Fruit fly (Drosophila melanogaster) whole organism, pupa: ENCODE results near the gene CG15456.
A peak's percentile ranks its signal among the peaks of the same experiment; 100 is the strongest.
"Not testable (repeated sequence)": the region's sequence is repeated elsewhere in the genome, so short reads cannot be mapped to it uniquely, and the experiment has no call there.

Experiments
- CG10348 ChIP-seq: fragments of 200-800 bp; sonication (Bioruptor generic); IDR thresholded peaks from 2 replicates; pipeline ENCODE4 v1.3.6; 2022; ENCODE audit warnings: missing biosample characterization, missing genetic modification characterization
- CG12605 ChIP-seq: fragments of 200-800 bp; sonication (Bioruptor generic); IDR thresholded peaks from 2 replicates; pipeline ENCODE4 v1.3.6; 2022; ENCODE audit warnings: missing biosample characterization, missing genetic modification characterization
- CG13204 ChIP-seq: fragments of 200-800 bp; sonication (Bioruptor generic); optimal IDR thresholded peaks from 2 replicates; lab custom pipeline; 2018; ENCODE audit warnings: missing biosample characterization, mild to moderate bottlenecking, missing genetic modification characterization, moderate library complexity
- CG14655 ChIP-seq: fragments of 200-800 bp; sonication (Bioruptor generic); optimal IDR thresholded peaks from 3 replicates; lab custom pipeline; 2017; ENCODE audit warnings: mild to moderate bottlenecking, missing biosample characterization, missing genetic modification reagents, missing genetic modification characterization
- CG15710 ChIP-seq: fragments of 200-800 bp; sonication (Bioruptor generic); optimal IDR thresholded peaks from 2 replicates; lab custom pipeline; 2018; ENCODE audit warnings: missing biosample characterization, mild to moderate bottlenecking, missing genetic modification characterization, moderate library complexity
- CG17806 ChIP-seq: fragments of 200-800 bp; sonication (Bioruptor generic); optimal IDR thresholded peaks from 2 replicates; lab custom pipeline; 2018; ENCODE audit warnings: missing biosample characterization, mild to moderate bottlenecking, missing genetic modification characterization, moderate library complexity
- CG32121 ChIP-seq: fragments of 200-800 bp; sonication (Bioruptor generic); IDR thresholded peaks from 2 replicates; pipeline ENCODE4 v1.3.6; 2022; ENCODE audit warnings: missing biosample characterization, missing genetic modification characterization
- CG34367 ChIP-seq: fragments of 200-800 bp; sonication (Bioruptor generic); optimal IDR thresholded peaks from 2 replicates; lab custom pipeline; 2018; ENCODE audit warnings: missing biosample characterization, mild to moderate bottlenecking, missing genetic modification characterization
- CG4496 ChIP-seq: fragments of 200-800 bp; sonication (Bioruptor generic); IDR thresholded peaks from 3 replicates; pipeline ENCODE4 v1.3.6; 2022; ENCODE audit warnings: missing biosample characterization, missing genetic modification characterization
- CG8159 ChIP-seq: fragments of 200-800 bp; sonication (Bioruptor generic); optimal IDR thresholded peaks from 3 replicates; lab custom pipeline; 2018; ENCODE audit warnings: missing biosample characterization, mild to moderate bottlenecking, missing genetic modification characterization, moderate library complexity
- CG8301 ChIP-seq: fragments of 200-800 bp; sonication (Bioruptor generic); optimal IDR thresholded peaks from 2 replicates; lab custom pipeline; 2018; ENCODE audit warnings: missing biosample characterization, mild to moderate bottlenecking, missing genetic modification characterization
- CG9948 ChIP-seq: fragments of 200-800 bp; sonication (Bioruptor generic); optimal IDR thresholded peaks from 2 replicates; lab custom pipeline; 2018; ENCODE audit warnings: missing biosample characterization, mild to moderate bottlenecking, missing genetic modification characterization, moderate library complexity
- D1 ChIP-seq: fragments of 200-800 bp; sonication (Bioruptor generic); optimal IDR thresholded peaks from 2 replicates; lab custom pipeline; 2018; ENCODE audit warnings: missing biosample characterization, mild to moderate bottlenecking, missing genetic modification characterization, moderate library complexity
- EcR ChIP-seq: fragments of 200-800 bp; sonication (Bioruptor generic); optimal IDR thresholded peaks from 3 replicates; lab custom pipeline; 2019; ENCODE audit warnings: missing biosample characterization, missing genetic modification characterization, mild to moderate bottlenecking, moderate library complexity, missing genetic modification reagents
- Ets98B ChIP-seq: fragments of 200-800 bp; sonication (Bioruptor generic); IDR thresholded peaks from 2 replicates; pipeline ENCODE4 v1.3.6; 2022; ENCODE audit warnings: missing biosample characterization, missing genetic modification characterization
- Pif1A ChIP-seq: fragments of 200-800 bp; sonication (Bioruptor generic); optimal IDR thresholded peaks from 3 replicates; lab custom pipeline; 2016; ENCODE audit warnings: missing biosample characterization, missing genetic modification characterization
- Pif1B ChIP-seq: fragments of 200-800 bp; sonication (Bioruptor generic); optimal IDR thresholded peaks from 3 replicates; lab custom pipeline; 2016; ENCODE audit warnings: missing biosample characterization, missing genetic modification characterization
- Snoo ChIP-seq: fragments of 200-800 bp; sonication (Bioruptor generic); optimal IDR thresholded peaks from 3 replicates; lab custom pipeline; 2017; ENCODE audit warnings: missing biosample characterization, mild to moderate bottlenecking, missing genetic modification characterization, inconsistent platforms
- fd96Ca ChIP-seq: fragments of 200-800 bp; sonication (Bioruptor generic); IDR thresholded peaks from 3 replicates; pipeline ENCODE4 v1.3.6; 2022; ENCODE audit warnings: missing biosample characterization, missing genetic modification characterization
- gl ChIP-seq: fragments of 200-800 bp; sonication (Bioruptor generic); optimal IDR thresholded peaks from 2 replicates; lab custom pipeline; 2018; ENCODE audit warnings: missing biosample characterization, mild to moderate bottlenecking, missing genetic modification characterization
- rn ChIP-seq: fragments of 200-800 bp; sonication (Bioruptor generic); IDR thresholded peaks from 2 replicates; pipeline ENCODE4 v1.3.6; 2022; ENCODE audit warnings: missing biosample characterization, missing genetic modification characterization

Gene CG15456

DNA sequence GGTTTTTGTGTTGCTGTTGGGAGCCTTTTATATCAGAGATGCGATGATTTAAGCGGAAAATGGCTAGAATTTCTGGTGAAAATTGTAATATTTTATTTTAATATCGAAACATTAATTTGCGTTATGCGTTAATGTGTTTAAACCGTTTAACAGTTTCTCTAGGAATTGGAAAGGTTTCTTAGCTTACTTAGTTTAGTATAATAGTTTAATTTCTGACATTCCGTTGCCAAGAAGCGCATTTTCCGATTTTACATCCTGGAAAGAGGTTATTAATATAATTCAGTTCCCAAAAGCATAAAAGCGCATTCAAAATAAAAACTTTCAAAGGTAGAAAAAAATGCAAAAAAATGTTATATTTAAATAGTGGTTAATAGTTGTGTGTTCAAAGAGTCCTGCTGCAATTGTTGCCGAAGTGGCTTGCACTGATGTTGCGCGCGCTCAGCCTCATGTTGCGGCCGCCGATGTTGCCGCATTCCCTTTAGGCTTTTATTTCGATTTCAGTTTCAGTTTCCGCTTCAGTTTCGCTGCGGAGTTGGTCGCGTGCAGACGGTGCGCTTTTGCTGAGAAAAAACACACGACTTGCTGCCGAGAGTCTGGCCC lies 22.1 kb upstream of the CG15456 start, which contains the start of gene tbc:
tbc (plus strand) TSS at position 504 of the 600 bp plus-strand sequence.
- TF ChIP-seq CG14655 (GFP tag; lab: Kevin White, UChicago), result no peak

DNA sequence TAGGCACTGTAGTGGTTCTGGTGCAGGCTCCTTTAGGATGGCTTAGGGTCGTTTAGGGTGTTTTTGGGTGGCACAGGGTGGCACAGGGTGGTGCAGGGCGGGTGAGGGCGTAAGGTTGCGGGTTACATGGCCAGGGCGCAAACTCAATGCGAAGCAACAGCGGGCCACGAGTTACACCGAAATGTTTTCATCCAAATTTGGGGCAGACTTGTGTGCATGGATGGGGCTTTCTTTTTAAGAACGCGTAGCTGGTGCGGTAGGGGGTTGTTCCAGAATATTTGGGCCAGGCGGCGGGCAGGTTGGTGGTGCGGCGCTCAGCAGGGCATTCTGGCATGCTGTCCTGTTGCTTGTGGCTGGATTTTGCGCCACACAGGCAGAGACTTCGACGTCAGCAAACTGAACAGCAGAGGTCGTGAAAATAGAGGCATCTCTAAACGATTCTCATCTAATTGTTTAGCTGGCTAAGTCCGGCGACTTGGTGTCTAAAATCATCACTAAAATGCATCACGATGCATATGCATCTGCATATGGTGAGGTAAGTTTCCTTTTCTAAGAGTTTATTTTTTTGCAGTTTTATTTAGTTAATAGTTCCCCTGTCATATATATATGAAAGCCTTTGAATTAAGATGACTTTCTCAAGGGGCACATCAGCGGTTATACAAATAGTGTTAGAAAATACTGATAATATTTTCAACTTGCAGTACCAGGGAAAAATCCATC lies 21.2 kb upstream of the CG15456 start:
- TF ChIP-seq CG8159 (tag; lab: Kevin White, UChicago) (peak; percentile 31), CG14655 (GFP tag; lab: Kevin White, UChicago) (peak; percentile 12), Pif1A (no peak), CG13204 (no peak), CG12605 (GFP tag; lab: Robert Waterston, UW) (no peak), Snoo (tag; lab: Kevin White, UChicago) (no peak), Pif1B (GFP tag; lab: Kevin White, UChicago) (no peak), CG10348 (GFP tag; lab: Robert Waterston, UW) (no peak), CG8301 (no peak)

dm6 chrX:20446071-20446470 lies 19.2 kb upstream of the CG15456 start, which contains the start of gene CG42578:
CG42578 (plus strand) TSS chrX:20446371.
- TF ChIP-seq Ets98B (GFP tag; lab: Robert Waterston, UW); Pif1B (GFP tag; lab: Kevin White, UChicago); Pif1A: not testable (repeated sequence)

DNA sequence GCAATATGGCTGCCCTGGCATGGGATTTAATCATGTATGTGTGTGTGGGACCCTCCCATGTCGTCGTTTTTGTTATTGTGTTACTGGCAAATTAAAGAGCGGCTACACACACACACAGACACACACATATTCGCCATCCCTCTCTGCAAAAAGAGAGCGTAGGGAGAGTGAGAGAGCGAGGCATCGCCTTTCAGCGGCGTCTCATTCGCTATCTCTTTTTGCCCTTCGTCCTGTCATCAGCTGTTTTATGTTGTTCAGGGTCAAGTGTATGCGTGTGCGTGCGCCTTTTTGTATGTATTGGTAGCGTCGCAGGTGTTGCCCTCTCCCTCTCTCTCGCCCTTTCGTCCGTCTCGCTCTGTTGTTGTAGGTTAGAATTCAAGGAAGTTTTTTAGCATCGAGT lies 10.0 kb upstream of the CG15456 start:
- no peak for TF ChIP-seq Snoo (tag; lab: Kevin White, UChicago)
- TF ChIP-seq CG34367, result no peak
- TF ChIP-seq CG13204, result no peak
- no peak for TF ChIP-seq CG9948 (tag; lab: Kevin White, UChicago)
- no peak for TF ChIP-seq CG8159 (tag; lab: Kevin White, UChicago)
- TF ChIP-seq CG32121 (GFP tag; lab: Robert Waterston, UW), result no peak
- TF ChIP-seq D1 (tag; lab: Kevin White, UChicago), result no peak
- TF ChIP-seq Pif1B (GFP tag; lab: Kevin White, UChicago), result no peak
- TF ChIP-seq CG15710 (tag; lab: Kevin White, UChicago), result no peak
- TF ChIP-seq gl (tag; lab: Kevin White, UChicago), result no peak
- TF ChIP-seq CG14655 (GFP tag; lab: Kevin White, UChicago), result no peak
- TF ChIP-seq CG8301, result no peak
- no peak for TF ChIP-seq fd96Ca
- TF ChIP-seq CG17806, result no peak
- TF ChIP-seq CG10348 (GFP tag; lab: Robert Waterston, UW), result no peak
- no peak for TF ChIP-seq Pif1A
- TF ChIP-seq CG4496, result no peak

- TF ChIP-seq Snoo (tag; lab: Kevin White, UChicago) (no peak), CG17806 (no peak), Ets98B (GFP tag; lab: Robert Waterston, UW) (no peak), CG34367 (no peak), CG14655 (GFP tag; lab: Kevin White, UChicago) (no peak), CG9948 (tag; lab: Kevin White, UChicago) (no peak), CG13204 (no peak), gl (tag; lab: Kevin White, UChicago) (no peak)
Observed at dm6 chrX:20434534-20434933, 7.7 kb upstream of the CG15456 start.

- TF ChIP-seq CG4496 (peak; percentile 15; the same call in 1 of the 3 replicates), EcR (GFP tag; lab: Kevin White, UChicago) (no peak), CG34367 (no peak), CG14655 (GFP tag; lab: Kevin White, UChicago) (peak; percentile 18), CG17806 (no peak), Pif1B (GFP tag; lab: Kevin White, UChicago) (no peak), D1 (tag; lab: Kevin White, UChicago) (no peak), Snoo (tag; lab: Kevin White, UChicago) (no peak), fd96Ca (no peak), CG8159 (tag; lab: Kevin White, UChicago) (peak; percentile 6), gl (tag; lab: Kevin White, UChicago) (no peak), Ets98B (GFP tag; lab: Robert Waterston, UW) (no peak), CG13204 (no peak), CG32121 (GFP tag; lab: Robert Waterston, UW) (no peak), CG8301 (no peak), rn (GFP tag; lab: Robert Waterston, UW) (no peak), Pif1A (peak; percentile 2), CG10348 (GFP tag; lab: Robert Waterston, UW) (no peak), CG15710 (tag; lab: Kevin White, UChicago) (no peak), CG9948 (tag; lab: Kevin White, UChicago) (no peak), CG12605 (GFP tag; lab: Robert Waterston, UW) (no peak)
Observed at dm6 chrX:20433345-20434332, 6.8 kb upstream of the CG15456 start, which contains the start of gene CG1695. CG1695 (plus strand) TSS chrX:20433950.
